Worm (Caenorhabditis elegans) whole organism, mixed stage, embryonic: Measurements from ENCODE around the gene set-23.
"Not testable (repeated sequence)": the region's sequence is repeated elsewhere in the genome, so short reads cannot be mapped to it uniquely, and the experiment has no call there.

ENCODE experiments used
- M03D4.4 ChIP-seq: sonication (generic microtip); optimal IDR thresholded peaks from 2 replicates; lab custom pipeline; 2017; ENCODE audit warnings: mild to moderate bottlenecking, missing genetic modification characterization, missing compliant biosample characterization
- ces-1 ChIP-seq: fragments of 150-350 bp; optimal IDR thresholded peaks from 2 replicates; lab custom pipeline; 2014; ENCODE audit warnings: missing biosample characterization, missing genetic modification reagents, missing genetic modification characterization
- elt-3 ChIP-seq: fragments of 150-350 bp; optimal IDR thresholded peaks from 2 replicates; lab custom pipeline; 2014; ENCODE audit warnings: missing biosample characterization, missing genetic modification characterization
- mep-1 ChIP-seq: fragments of 150-350 bp; optimal IDR thresholded peaks from 2 replicates; lab custom pipeline; 2017; ENCODE audit warnings: missing biosample characterization, missing genetic modification reagents, missing genetic modification characterization, inconsistent platforms
- nhr-12 ChIP-seq: fragments of 150-350 bp; optimal IDR thresholded peaks from 2 replicates; lab custom pipeline; 2014; ENCODE audit warnings: missing biosample characterization, missing genetic modification characterization
- nhr-28 ChIP-seq: fragments of 150-350 bp; optimal IDR thresholded peaks from 2 replicates; lab custom pipeline; 2014; ENCODE audit warnings: missing biosample characterization, missing genetic modification characterization
- sem-2 ChIP-seq: fragments of 200-800 bp; sonication (Bioruptor generic); optimal IDR thresholded peaks from 2 replicates; lab custom pipeline; 2018; ENCODE audit warnings: mild to moderate bottlenecking, missing genetic modification characterization, missing compliant biosample characterization
- snpc-4 ChIP-seq: fragments of 150-350 bp; optimal IDR thresholded peaks from 2 replicates; lab custom pipeline; 2014; ENCODE audit warnings: missing biosample characterization, missing genetic modification characterization
- sptf-1 ChIP-seq: sonication (generic microtip); optimal IDR thresholded peaks from 2 replicates; lab custom pipeline; 2017; ENCODE audit warnings: mild to moderate bottlenecking, missing genetic modification characterization, moderate library complexity, missing compliant biosample characterization
- tbx-8 ChIP-seq: fragments of 200-800 bp; sonication (Bioruptor generic); optimal IDR thresholded peaks from 2 replicates; lab custom pipeline; 2018; ENCODE audit warnings: mild to moderate bottlenecking, missing genetic modification characterization, moderate library complexity, missing compliant biosample characterization
- unc-39 ChIP-seq: fragments of 150-350 bp; optimal IDR thresholded peaks from 2 replicates; lab custom pipeline; 2014; ENCODE audit warnings: missing biosample characterization, missing genetic modification characterization
- ztf-11 ChIP-seq: fragments of 150-350 bp; optimal IDR thresholded peaks from 2 replicates; lab custom pipeline; 2014; ENCODE audit warnings: missing biosample characterization, missing genetic modification characterization

- not testable (repeated sequence) for TF ChIP-seq mep-1 (tag; lab: Kevin White, UChicago); elt-3; M03D4.4 (tag; lab: Kevin White, UChicago); nhr-12 (tag; lab: Kevin White, UChicago); snpc-4 (tag; lab: Kevin White, UChicago); ces-1 (GFP tag; lab: Kevin White, UChicago); ztf-11 (tag; lab: Kevin White, UChicago); sem-2 (GFP tag; lab: Kevin White, UChicago); nhr-28 (tag; lab: Kevin White, UChicago); unc-39 (tag; lab: Kevin White, UChicago); sptf-1 (tag; lab: Kevin White, UChicago); tbx-8 (GFP tag; lab: Kevin White, UChicago)
Observed at ce11 chrIV:1645198-1645597, 43.7 kb downstream of the set-23 start, which contains the start of gene nhr-274.
